Fruit fly (Drosophila melanogaster) whole organism, embryonic: ENCODE data around the gene CG31174.

Source experiments
- CG10209 ChIP-seq: fragments of 200-800 bp; sonication (Bioruptor generic); optimal IDR thresholded peaks from 3 replicates; lab custom pipeline; 2017; ENCODE audit warnings: missing biosample characterization, mild to moderate bottlenecking, missing genetic modification characterization, missing genetic modification reagents
- CG10366 ChIP-seq: fragments of 200-800 bp; sonication (Bioruptor generic); IDR thresholded peaks from 2 replicates; pipeline ENCODE4 v1.3.6; 2022; ENCODE audit warnings: missing biosample characterization, missing genetic modification characterization
- CG11696 ChIP-seq: fragments of 200-800 bp; sonication (Bioruptor generic); IDR thresholded peaks from 2 replicates; pipeline ENCODE4 v1.3.6; 2022; ENCODE audit warnings: missing biosample characterization, missing genetic modification characterization
- CG1233 ChIP-seq: fragments of 200-800 bp; sonication (Bioruptor generic); optimal IDR thresholded peaks from 4 replicates; lab custom pipeline; 2018; ENCODE audit warnings: missing biosample characterization, mild to moderate bottlenecking, missing genetic modification characterization
- CG12391 ChIP-seq: fragments of 200-800 bp; sonication (Bioruptor generic); optimal IDR thresholded peaks from 3 replicates; lab custom pipeline; 2018; ENCODE audit warnings: missing biosample characterization, mild to moderate bottlenecking, missing genetic modification characterization, moderate library complexity
- CG13775 ChIP-seq: fragments of 200-800 bp; sonication (Bioruptor generic); optimal IDR thresholded peaks from 3 replicates; lab custom pipeline; 2017; ENCODE audit warnings: missing biosample characterization, mild to moderate bottlenecking, missing genetic modification characterization
- CG14441 ChIP-seq: fragments of 200-800 bp; sonication (Bioruptor generic); IDR thresholded peaks from 2 replicates; pipeline ENCODE4 v1.3.6; 2022; ENCODE audit warnings: missing biosample characterization, missing genetic modification characterization
- CG17359 ChIP-seq: fragments of 200-800 bp; sonication (Bioruptor generic); optimal IDR thresholded peaks from 3 replicates; lab custom pipeline; 2018; ENCODE audit warnings: missing biosample characterization, mild to moderate bottlenecking, missing genetic modification characterization, moderate library complexity
- CG17802 ChIP-seq: fragments of 200-800 bp; sonication (Bioruptor generic); optimal IDR thresholded peaks from 2 replicates; lab custom pipeline; 2018; ENCODE audit warnings: missing biosample characterization, mild to moderate bottlenecking, missing genetic modification characterization, moderate library complexity
- CG17829 ChIP-seq: fragments of 200-800 bp; optimal IDR thresholded peaks from 2 replicates; lab custom pipeline; 2019; ENCODE audit warnings: missing biosample characterization, mild to moderate bottlenecking, missing genetic modification characterization, moderate library complexity
- CG18599 ChIP-seq: fragments of 200-800 bp; sonication (Bioruptor generic); optimal IDR thresholded peaks from 3 replicates; lab custom pipeline; 2017; ENCODE audit warnings: missing biosample characterization, missing genetic modification characterization, mild to moderate bottlenecking, moderate library complexity, missing genetic modification reagents
- CG2712 ChIP-seq: fragments of 200-800 bp; optimal IDR thresholded peaks from 3 replicates; lab custom pipeline; 2019; ENCODE audit warnings: missing biosample characterization, mild to moderate bottlenecking, missing genetic modification characterization, moderate library complexity
- CG30403 ChIP-seq: fragments of 200-800 bp; sonication (Bioruptor generic); optimal IDR thresholded peaks from 3 replicates; lab custom pipeline; 2016; ENCODE audit warnings: missing biosample characterization, missing genetic modification characterization
- CG3407 ChIP-seq: fragments of 200-800 bp; sonication (Bioruptor generic); optimal IDR thresholded peaks from 2 replicates; lab custom pipeline; 2018; ENCODE audit warnings: missing biosample characterization, mild to moderate bottlenecking, missing genetic modification characterization
- CG34224 ChIP-seq: fragments of 200-800 bp; sonication (Bioruptor generic); IDR thresholded peaks from 3 replicates; pipeline ENCODE4 v1.3.6; 2022; ENCODE audit warnings: missing biosample characterization, missing genetic modification characterization; ENCODE audit not compliant: partially characterized antibody
- CG34422 ChIP-seq: fragments of 200-800 bp; sonication (Bioruptor generic); IDR thresholded peaks from 3 replicates; pipeline ENCODE4 v1.3.6; 2022; ENCODE audit warnings: missing biosample characterization, missing genetic modification characterization
- CG3995 ChIP-seq: fragments of 200-800 bp; sonication (Bioruptor generic); optimal IDR thresholded peaks from 3 replicates; lab custom pipeline; 2016; ENCODE audit warnings: missing biosample characterization, missing genetic modification characterization
- CG6654 ChIP-seq: fragments of 200-800 bp; sonication (Bioruptor generic); optimal IDR thresholded peaks from 2 replicates; lab custom pipeline; 2017; ENCODE audit warnings: missing biosample characterization, mild to moderate bottlenecking, missing genetic modification characterization
- CG6689 ChIP-seq: fragments of 200-800 bp; sonication (Bioruptor generic); IDR thresholded peaks from 2 replicates; pipeline ENCODE4 v1.3.6; 2022; ENCODE audit warnings: missing biosample characterization, missing genetic modification characterization
- CG6813 ChIP-seq: fragments of 200-800 bp; sonication (Bioruptor generic); optimal IDR thresholded peaks from 2 replicates; lab custom pipeline; 2017; ENCODE audit warnings: missing biosample characterization, missing genetic modification characterization, mild to moderate bottlenecking, moderate library complexity, missing genetic modification reagents
- CG7372 ChIP-seq: fragments of 200-800 bp; sonication (Bioruptor generic); IDR thresholded peaks from 2 replicates; pipeline ENCODE4 v1.3.6; 2022; ENCODE audit warnings: missing biosample characterization, missing genetic modification characterization
- CG8281 ChIP-seq: fragments of 200-800 bp; sonication (Bioruptor generic); optimal IDR thresholded peaks from 2 replicates; lab custom pipeline; 2018; ENCODE audit warnings: missing biosample characterization, mild to moderate bottlenecking, missing genetic modification characterization, moderate library complexity
- CG8924 ChIP-seq: fragments of 200-800 bp; optimal IDR thresholded peaks from 3 replicates; lab custom pipeline; 2019; ENCODE audit warnings: missing biosample characterization, mild to moderate bottlenecking, missing genetic modification characterization, moderate library complexity
- CG9817 ChIP-seq: fragments of 200-800 bp; sonication (Bioruptor generic); optimal IDR thresholded peaks from 2 replicates; lab custom pipeline; 2018; ENCODE audit warnings: missing biosample characterization, mild to moderate bottlenecking, missing genetic modification characterization, moderate library complexity
- D19B ChIP-seq: fragments of 200-800 bp; sonication (Bioruptor generic); optimal IDR thresholded peaks from 2 replicates; lab custom pipeline; 2017; ENCODE audit warnings: missing biosample characterization, mild to moderate bottlenecking, missing genetic modification characterization
- GATAe ChIP-seq: fragments of 200-800 bp; sonication (Bioruptor generic); conservative IDR thresholded peaks from 2 replicates; pipeline ENCODE4 v1.3.6; 2022; ENCODE audit warnings: missing biosample characterization, missing genetic modification characterization
- HLH3B ChIP-seq: fragments of 200-800 bp; sonication (Bioruptor generic); IDR thresholded peaks from 2 replicates; pipeline ENCODE4 v1.3.6; 2022; ENCODE audit warnings: missing biosample characterization, missing genetic modification characterization
- Hey ChIP-seq: fragments of 200-800 bp; sonication (Bioruptor generic); optimal IDR thresholded peaks from 3 replicates; lab custom pipeline; 2018; ENCODE audit warnings: missing biosample characterization, mild to moderate bottlenecking, missing genetic modification characterization
- Hsf ChIP-seq: fragments of 200-800 bp; sonication (Bioruptor generic); optimal IDR thresholded peaks from 3 replicates; lab custom pipeline; 2016; ENCODE audit warnings: missing biosample characterization, missing genetic modification characterization
- MTF-1 ChIP-seq: fragments of 200-800 bp; sonication (Bioruptor generic); optimal IDR thresholded peaks from 2 replicates; lab custom pipeline; 2018; ENCODE audit warnings: missing biosample characterization, mild to moderate bottlenecking, missing genetic modification characterization, borderline replicate concordance
- Ptx1 ChIP-seq: fragments of 200-800 bp; sonication (Bioruptor generic); IDR thresholded peaks from 2 replicates; pipeline ENCODE4 v1.3.6; 2022; ENCODE audit warnings: missing biosample characterization, missing genetic modification characterization
- bowl ChIP-seq: fragments of 200-800 bp; sonication (Bioruptor generic); IDR thresholded peaks from 2 replicates; pipeline ENCODE4 v1.3.6; 2022; ENCODE audit warnings: missing biosample characterization, missing genetic modification characterization
- cg ChIP-seq: fragments of 200-800 bp; sonication (Bioruptor generic); optimal IDR thresholded peaks from 3 replicates; lab custom pipeline; 2019; ENCODE audit warnings: missing biosample characterization, mild to moderate bottlenecking, missing genetic modification characterization, moderate library complexity
- chif ChIP-seq, 2 experiments: fragments of 200-800 bp; sonication (Bioruptor generic); optimal IDR thresholded peaks; 3 replicates each; lab custom pipeline; 2016; ENCODE audit warnings: missing biosample characterization in 2 of 2, missing genetic modification characterization in 2 of 2
- disco-r ChIP-seq: fragments of 200-800 bp; sonication (Bioruptor generic); optimal IDR thresholded peaks from 2 replicates; lab custom pipeline; 2016; ENCODE audit warnings: missing biosample characterization, missing genetic modification characterization
- gsb ChIP-seq: fragments of 200-800 bp; sonication (Bioruptor generic); IDR thresholded peaks from 2 replicates; pipeline ENCODE4 v1.3.6; 2022; ENCODE audit warnings: missing biosample characterization, missing genetic modification characterization
- jumu ChIP-seq: fragments of 200-800 bp; sonication (Bioruptor generic); optimal IDR thresholded peaks from 3 replicates; lab custom pipeline; 2016; ENCODE audit warnings: missing biosample characterization, missing genetic modification characterization
- kay ChIP-seq: fragments of 200-800 bp; sonication (Bioruptor generic); optimal IDR thresholded peaks from 2 replicates; lab custom pipeline; 2016; ENCODE audit warnings: missing biosample characterization, missing genetic modification characterization
- knrl ChIP-seq: fragments of 200-800 bp; sonication (Bioruptor generic); IDR thresholded peaks from 3 replicates; pipeline ENCODE4 v1.3.6; 2022; ENCODE audit warnings: missing biosample characterization, missing genetic modification characterization; ENCODE audit not compliant: partially characterized antibody
- lola ChIP-seq, 3 experiments: fragments of >200 bp in 2 of 3; fragments of 200-800 bp in 1 of 3; sonication (Bioruptor generic) in 1 of 3; optimal IDR thresholded peaks; 2 replicates each; lab custom pipeline; 2017 to 2019; ENCODE audit warnings: missing biosample characterization in 3 of 3, missing genetic modification characterization in 3 of 3, mild to moderate bottlenecking in 1 of 3, moderate library complexity in 1 of 3
- mam ChIP-seq: fragments of 200-800 bp; sonication (Bioruptor generic); optimal IDR thresholded peaks from 3 replicates; lab custom pipeline; 2016; ENCODE audit warnings: missing biosample characterization, missing genetic modification characterization
- nau ChIP-seq: fragments of 200-800 bp; sonication (Bioruptor generic); optimal IDR thresholded peaks from 3 replicates; lab custom pipeline; 2017; ENCODE audit warnings: missing biosample characterization, mild to moderate bottlenecking, missing genetic modification characterization, missing genetic modification reagents
- nmo ChIP-seq: fragments of 200-800 bp; sonication (Bioruptor generic); optimal IDR thresholded peaks from 2 replicates; lab custom pipeline; 2018; ENCODE audit warnings: missing biosample characterization, mild to moderate bottlenecking, missing genetic modification characterization, moderate library complexity
- odd ChIP-seq: fragments of 200-800 bp; sonication (Bioruptor generic); optimal IDR thresholded peaks from 2 replicates; lab custom pipeline; 2017; ENCODE audit warnings: missing biosample characterization, mild to moderate bottlenecking, missing genetic modification characterization
- prd ChIP-seq, 3 experiments: fragments of >200 bp in 2 of 3; fragments of 200-800 bp in 1 of 3; sonication (Bioruptor generic) in 1 of 3; optimal IDR thresholded peaks in 2 of 3; IDR thresholded peaks in 1 of 3; 2 replicates in 2 of 3; 3 replicates in 1 of 3; pipeline versions ENCODE4 v1.3.6 to Lab custom; 2017 to 2022; ENCODE audit warnings: missing biosample characterization in 1 of 3, missing genetic modification characterization in 1 of 3
- shn ChIP-seq: fragments of 200-800 bp; sonication (Bioruptor generic); optimal IDR thresholded peaks from 3 replicates; lab custom pipeline; 2016; ENCODE audit warnings: missing biosample characterization, missing genetic modification characterization
- stc ChIP-seq: fragments of 200-800 bp; sonication (Bioruptor generic); IDR thresholded peaks from 2 replicates; pipeline ENCODE4 v1.3.6; 2022; ENCODE audit warnings: missing biosample characterization, missing genetic modification characterization
- tna ChIP-seq: fragments of 200-800 bp; sonication (Bioruptor generic); IDR thresholded peaks from 2 replicates; pipeline ENCODE4 v1.3.6; 2022; ENCODE audit warnings: missing biosample characterization, missing genetic modification characterization; ENCODE audit not compliant: partially characterized antibody
- vfl ChIP-seq: fragments of 200-800 bp; sonication (Bioruptor generic); optimal IDR thresholded peaks from 2 replicates; lab custom pipeline; 2016; ENCODE audit warnings: missing biosample characterization, missing genetic modification characterization
- wdn ChIP-seq: fragments of 200-800 bp; sonication (Bioruptor generic); IDR thresholded peaks from 2 replicates; pipeline ENCODE4 v1.3.6; 2022; ENCODE audit warnings: missing biosample characterization, missing genetic modification characterization

The CG31174 gene

DNA sequence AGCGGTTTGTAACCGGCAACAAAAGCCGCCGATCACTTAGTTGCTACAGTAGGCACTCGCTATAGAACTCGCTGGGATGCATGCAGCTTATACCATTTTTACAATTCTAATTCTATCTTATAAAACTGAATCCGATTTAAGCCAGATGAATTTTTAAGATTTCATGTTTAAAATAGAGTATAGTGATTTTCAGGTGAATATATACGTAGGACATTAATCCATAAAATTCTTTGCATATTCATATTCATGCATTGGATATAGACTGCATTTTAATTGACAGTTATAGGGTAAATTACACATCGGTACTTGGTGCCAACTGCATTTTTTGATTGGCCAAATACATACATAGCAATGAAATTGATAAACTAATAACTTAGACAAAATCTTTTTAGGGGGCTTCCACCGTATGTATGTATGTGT lies 18.3 kb upstream of the CG31174 start (continued):
- TF ChIP-seq knrl (GFP tag; lab: Robert Waterston, UW) (no peak), CG14441 (GFP tag; lab: Robert Waterston, UW) (peak; percentile 47), kay (GFP tag; lab: Kevin White, UChicago) (peak; percentile 35), mam (GFP tag; lab: Kevin White, UChicago) (peak; percentile 0), disco-r (GFP tag; lab: Kevin White, UChicago) (no peak), odd (no peak), prd (optimal IDR thresholded peaks at IDR 0.05; lab: Kevin White, UChicago) (no peak), prd (GFP tag; IDR thresholded peaks at IDR 0.05; lab: Robert Waterston, UW) (peak; percentile 67), D19B (no peak), CG17359 (tag; lab: Kevin White, UChicago) (peak; percentile 45), Hsf (GFP tag; lab: Kevin White, UChicago) (no peak), nau (GFP tag; lab: Kevin White, UChicago) (no peak), cg (GFP tag; lab: Kevin White, UChicago) (no peak), GATAe (GFP tag; lab: Robert Waterston, UW) (no peak), CG18599 (GFP tag; lab: Kevin White, UChicago) (no peak), CG8281 (tag; lab: Kevin White, UChicago) (no peak), CG10209 (peak; percentile 22), CG34224 (GFP tag; lab: Robert Waterston, UW) (no peak), tna (no peak), lola (GFP tag; optimal IDR thresholded peaks at IDR 0.05; lab: Kevin White, UChicago) (peak in 1 of 3 experiments; percentile 56), CG9817 (tag; lab: Kevin White, UChicago) (peak; percentile 19), CG12391 (tag; lab: Kevin White, UChicago) (peak; percentile 31), CG6654 (peak; percentile 9), shn (GFP tag; lab: Kevin White, UChicago) (no peak), CG17802 (tag; lab: Kevin White, UChicago) (no peak), gsb (GFP tag; lab: Robert Waterston, UW) (no peak), stc (GFP tag; lab: Robert Waterston, UW) (0 out of 2 replicates have a peak, but pooled peaks have one; percentile 50), nmo (peak; percentile 79), CG17829 (tag; lab: Kevin White, UChicago) (peak; percentile 49), MTF-1 (GFP tag; lab: Kevin White, UChicago) (no peak), HLH3B (peak; percentile 42; the same call in 1 of the 2 replicates), Hey (no peak), CG7372 (no peak), CG6813 (GFP tag; lab: Kevin White, UChicago) (no peak), CG30403 (GFP tag; lab: Kevin White, UChicago) (peak; percentile 60), CG13775 (GFP tag; lab: Kevin White, UChicago) (peak; percentile 10), CG8924 (tag; lab: Kevin White, UChicago) (peak; percentile 6), CG6689 (peak; percentile 72), Ptx1 (GFP tag; lab: Robert Waterston, UW) (peak; percentile 65), jumu (GFP tag; lab: Kevin White, UChicago) (no peak), CG34422 (GFP tag; lab: Robert Waterston, UW) (peak; percentile 33; the same call in 2 of the 3 replicates), CG3995 (no peak), CG3407 (GFP tag; lab: Kevin White, UChicago) (no peak), CG1233 (GFP tag; lab: Kevin White, UChicago) (no peak), vfl (GFP tag; lab: Kevin White, UChicago) (no peak), CG2712 (peak; percentile 71), CG11696 (no peak), bowl (GFP tag; lab: Robert Waterston, UW) (no peak), wdn (no peak), chif (GFP tag; optimal IDR thresholded peaks at IDR 0.05; lab: Kevin White, UChicago) (peak in 1 of 2 experiments; percentile 8), CG10366 (peak; percentile 19; the same call in 1 of the 2 replicates)
